Worm (Caenorhabditis elegans): ENCODE data around the gene snb-1.

- TF ChIP-seq ttx-3 (tag; optimal IDR thresholded peaks at IDR 0.05) (no peak), hlh-15 (tag; optimal IDR thresholded peaks at IDR 0.05) (no peak), dve-1 (tag; optimal IDR thresholded peaks at IDR 0.05) (no peak)
These were observed 35.5 kb downstream of the snb-1 start for ce11 chrV:6620809-6621208.
